Fruit fly (Drosophila melanogaster): ENCODE measurements around the gene CG14151.

The CG14151 gene

DNA sequence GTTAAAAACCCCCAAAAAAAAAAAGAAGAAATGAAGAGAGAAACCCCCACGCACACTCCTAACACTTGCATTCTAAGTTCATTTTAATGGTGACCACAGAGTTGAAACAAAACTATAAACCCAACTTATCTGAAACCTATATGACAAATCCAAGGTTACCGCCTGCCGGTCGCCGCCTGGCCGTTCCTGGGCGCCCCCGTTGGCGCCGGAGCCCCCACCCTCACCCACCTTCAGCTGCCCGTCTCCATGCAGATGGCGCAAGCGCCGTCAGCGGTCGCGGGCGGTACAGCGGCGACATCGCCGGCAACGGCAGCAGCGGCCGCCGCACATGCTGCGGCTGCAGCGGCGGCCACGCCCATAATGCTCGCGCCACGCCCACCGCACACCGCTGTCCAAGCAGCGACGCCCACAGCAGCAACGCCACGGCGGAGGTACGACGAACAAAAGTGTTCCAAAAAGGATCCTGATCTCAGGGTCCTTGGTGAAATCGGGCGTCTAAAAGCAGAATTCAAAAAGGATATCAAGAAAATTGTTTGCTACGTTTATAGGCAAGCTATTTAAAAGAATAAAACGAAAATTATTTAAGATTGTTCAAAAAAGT is 46.5 kb downstream of the CG14151 start (continued):
- TF ChIP-seq CG17359 (tag; optimal IDR thresholded peaks at IDR 0.05) (no peak), ham (GFP tag; IDR thresholded peaks at IDR 0.05) (no peak), row (GFP tag; IDR thresholded peaks at IDR 0.05) (no peak), tap (tag; optimal IDR thresholded peaks at IDR 0.05) (no peak), Hr39 (optimal IDR thresholded peaks at IDR 0.05) (peak; percentile 77), CG30431 (GFP tag; optimal IDR thresholded peaks at IDR 0.05) (no peak), Dbx (GFP tag; IDR thresholded peaks at IDR 0.05) (0 out of 3 replicates have a peak, but pooled peaks have one; percentile 38), Doc2 (GFP tag; IDR thresholded peaks at IDR 0.05) (no peak), pum (GFP tag; optimal IDR thresholded peaks at IDR 0.05) (no peak), bowl (GFP tag; IDR thresholded peaks at IDR 0.05) (no peak), ftz-f1 (GFP tag; optimal IDR thresholded peaks at IDR 0.05) (no peak), Hmr (GFP tag; optimal IDR thresholded peaks at IDR 0.05) (no peak), gsb (GFP tag; IDR thresholded peaks at IDR 0.05) (no peak), CG3407 (GFP tag; optimal IDR thresholded peaks at IDR 0.05) (no peak), Sry-β (GFP tag; optimal IDR thresholded peaks at IDR 0.05) (no peak), chinmo (GFP tag; IDR thresholded peaks at IDR 0.05; ENCODE audit: partially characterized antibody) (no peak), Gsc (GFP tag; IDR thresholded peaks at IDR 0.05) (no peak), Neu2 (GFP tag; optimal IDR thresholded peaks at IDR 0.05; ENCODE audit: borderline replicate concordance) (no peak), dysf (GFP tag; IDR thresholded peaks at IDR 0.05) (no peak), CG7357 (GFP tag; IDR thresholded peaks at IDR 0.05) (no peak), CG32767 (GFP tag; IDR thresholded peaks at IDR 0.05) (no peak), Mad (GFP tag; optimal IDR thresholded peaks at IDR 0.05) (no peak), CG5245 (GFP tag; optimal IDR thresholded peaks at IDR 0.05) (no peak), lov (optimal IDR thresholded peaks at IDR 0.05) (no peak), lov (GFP tag; IDR thresholded peaks at IDR 0.05) (0 out of 3 replicates have a peak, but pooled peaks have one; percentile 13), CG3065 (GFP tag; optimal IDR thresholded peaks at IDR 0.05) (peak; percentile 39)
